Worm (Caenorhabditis elegans): Measurements from ENCODE around the gene srh-52.

srh-52 gene

DNA sequence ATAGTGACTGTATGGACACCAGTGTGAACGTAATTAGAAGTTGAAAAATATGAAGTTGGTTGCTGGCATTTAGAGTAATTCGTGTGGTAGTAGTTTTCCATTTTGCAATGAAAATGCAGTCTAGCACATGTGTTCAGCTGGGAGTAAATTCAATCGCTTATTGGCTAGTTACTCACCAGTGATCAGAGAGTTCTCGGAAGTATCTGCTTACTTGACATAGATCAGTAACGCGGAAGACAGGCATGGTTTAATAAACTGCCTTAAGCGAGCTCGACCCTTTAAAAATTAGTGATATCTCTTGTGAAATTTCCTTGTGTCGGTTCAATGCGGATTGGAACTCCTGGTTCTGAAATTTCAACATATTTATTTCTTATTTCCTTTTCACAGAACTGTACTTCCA lies at the start of gene srh-52:
Gene srh-52 (minus strand): TSS at position 101 of the 400 bp plus-strand sequence.
- no peak for TF ChIP-seq tlf-1 (GFP tag; optimal IDR thresholded peaks at IDR 0.05)
- no peak for TF ChIP-seq unc-62 (GFP tag; optimal IDR thresholded peaks at IDR 0.05)
- TF ChIP-seq Y56A3A.18 (GFP tag; IDR thresholded peaks at IDR 0.05), result no peak
- no peak for TF ChIP-seq ceh-100 (GFP tag; IDR thresholded peaks at IDR 0.05)
- no peak for TF ChIP-seq ztf-3 (GFP tag; optimal IDR thresholded peaks at IDR 0.05)
- no peak for TF ChIP-seq madf-10 (tag; optimal IDR thresholded peaks at IDR 0.05)
- TF ChIP-seq lir-1 (GFP tag; conservative IDR thresholded peaks at IDR 0.05), result no peak
- TF ChIP-seq Y67H2A.10 (GFP tag; conservative IDR thresholded peaks at IDR 0.05), result no peak
- no peak for TF ChIP-seq somi-1 (GFP tag; optimal IDR thresholded peaks at IDR 0.05)
- no peak for TF ChIP-seq B0336.3 (GFP tag; IDR thresholded peaks at IDR 0.05)
- TF ChIP-seq egrh-3 (GFP tag; IDR thresholded peaks at IDR 0.05), result no peak
- no peak for TF ChIP-seq F52B5.7 (tag; optimal IDR thresholded peaks at IDR 0.05)
- TF ChIP-seq nfyb-1 (GFP tag; IDR thresholded peaks at IDR 0.05), result no peak
- TF ChIP-seq akir-1 (GFP tag; optimal IDR thresholded peaks at IDR 0.05), result no peak
- no peak for TF ChIP-seq hlh-12 (tag; optimal IDR thresholded peaks at IDR 0.05)
- TF ChIP-seq hlh-26 (GFP tag; conservative IDR thresholded peaks at IDR 0.05), result no peak
- no peak for TF ChIP-seq lag-1 (GFP tag; IDR thresholded peaks at IDR 0.05)
- TF ChIP-seq gei-17 (GFP tag; optimal IDR thresholded peaks at IDR 0.05), result no peak
- no peak for TF ChIP-seq B0261.1 (tag; optimal IDR thresholded peaks at IDR 0.05)

DNA sequence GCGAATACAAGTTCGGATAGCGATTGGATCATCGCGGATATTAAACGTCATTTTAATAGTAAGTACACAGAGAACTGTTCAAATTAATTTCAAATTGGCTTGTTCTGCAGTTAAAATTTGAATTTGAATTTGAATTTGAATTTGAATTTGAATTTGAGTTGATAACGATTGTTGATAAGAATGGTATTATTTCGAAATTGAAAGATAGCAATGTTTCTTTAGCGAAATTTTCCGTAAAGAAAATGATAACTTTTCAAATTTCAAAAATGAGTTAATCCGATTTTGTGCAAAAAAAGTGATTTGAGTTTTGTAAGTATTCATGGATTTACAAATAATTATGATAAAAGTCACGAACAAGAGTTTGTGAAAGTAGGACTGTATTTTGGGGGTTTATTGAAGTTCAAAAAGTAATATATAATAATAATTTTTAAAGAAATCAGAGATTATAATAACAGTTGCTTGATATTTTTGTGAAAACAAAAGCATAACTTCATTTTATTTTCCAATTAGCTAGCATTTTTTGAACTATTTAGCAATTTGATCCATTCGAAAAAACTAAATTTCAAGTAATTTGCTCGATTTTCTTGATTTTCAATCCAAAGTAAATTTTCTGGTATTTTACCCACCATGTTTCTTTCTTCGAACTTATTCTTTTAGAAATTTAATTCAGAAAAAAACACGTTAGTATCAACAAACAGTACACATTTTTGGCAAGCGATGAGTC lies 49.4 kb upstream of the srh-52 start, which contains the start of gene Y36E3A.2:
Gene Y36E3A.2 (plus strand): TSS at position 674 of the 724 bp plus-strand sequence.
- TF ChIP-seq nhr-80 (tag; optimal IDR thresholded peaks at IDR 0.05) (peak; percentile 9), ceh-27 (GFP tag; optimal IDR thresholded peaks at IDR 0.05) (no peak), madf-10 (tag; optimal IDR thresholded peaks at IDR 0.05) (no peak)

DNA sequence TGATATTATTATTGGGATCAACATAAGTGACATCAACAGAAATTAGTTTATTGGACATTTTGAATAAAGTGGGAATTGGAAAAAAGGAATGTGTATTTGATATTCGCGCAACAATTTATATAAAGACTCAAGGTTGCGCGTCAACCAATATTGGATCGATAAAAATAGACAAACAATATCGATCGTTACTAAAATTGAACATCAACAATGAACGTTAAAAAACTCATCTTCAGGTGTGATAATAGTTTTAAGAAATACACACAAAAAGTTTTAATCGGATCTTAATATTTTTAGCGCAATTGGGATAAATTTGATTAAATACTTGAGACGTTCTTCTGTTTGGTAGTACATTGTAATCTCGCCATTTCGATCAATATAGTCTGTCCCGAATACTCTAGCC lies 47.5 kb upstream of the srh-52 start, which contains the start of gene fbxa-104:
Gene fbxa-104 (minus strand): TSS at position 83 of the 400 bp plus-strand sequence.
- no peak for TF ChIP-seq F52B5.7 (tag; optimal IDR thresholded peaks at IDR 0.05)
- TF ChIP-seq attf-6 (GFP tag; IDR thresholded peaks at IDR 0.05), result no peak
- no peak for TF ChIP-seq unc-62 (GFP tag; optimal IDR thresholded peaks at IDR 0.05)
- TF ChIP-seq hlh-26 (GFP tag; conservative IDR thresholded peaks at IDR 0.05), result no peak
- no peak for TF ChIP-seq ama-1 (optimal IDR thresholded peaks at IDR 0.05)
- no peak for TF ChIP-seq ama-1 (GFP tag; optimal IDR thresholded peaks at IDR 0.05)
- TF ChIP-seq bed-2 (GFP tag; IDR thresholded peaks at IDR 0.05), result no peak
- no peak for TF ChIP-seq repo-1 (tag; optimal IDR thresholded peaks at IDR 0.05)
- no peak for TF ChIP-seq madf-6 (GFP tag; IDR thresholded peaks at IDR 0.05)
- TF ChIP-seq F23B12.7 (tag; optimal IDR thresholded peaks at IDR 0.05; ENCODE audit: insufficient read depth), result no peak
- TF ChIP-seq tlf-1 (GFP tag; optimal IDR thresholded peaks at IDR 0.05), result no peak
- TF ChIP-seq him-1 (tag; optimal IDR thresholded peaks at IDR 0.05), result no peak
- no peak for TF ChIP-seq ceh-100 (GFP tag; IDR thresholded peaks at IDR 0.05)
- no peak for TF ChIP-seq let-607 (tag; optimal IDR thresholded peaks at IDR 0.05)
- no peak for TF ChIP-seq F57C9.4 (tag; optimal IDR thresholded peaks at IDR 0.05)
- no peak for TF ChIP-seq athp-1 (tag; optimal IDR thresholded peaks at IDR 0.05)
- no peak for TF ChIP-seq die-1 (tag; optimal IDR thresholded peaks at IDR 0.05)

DNA sequence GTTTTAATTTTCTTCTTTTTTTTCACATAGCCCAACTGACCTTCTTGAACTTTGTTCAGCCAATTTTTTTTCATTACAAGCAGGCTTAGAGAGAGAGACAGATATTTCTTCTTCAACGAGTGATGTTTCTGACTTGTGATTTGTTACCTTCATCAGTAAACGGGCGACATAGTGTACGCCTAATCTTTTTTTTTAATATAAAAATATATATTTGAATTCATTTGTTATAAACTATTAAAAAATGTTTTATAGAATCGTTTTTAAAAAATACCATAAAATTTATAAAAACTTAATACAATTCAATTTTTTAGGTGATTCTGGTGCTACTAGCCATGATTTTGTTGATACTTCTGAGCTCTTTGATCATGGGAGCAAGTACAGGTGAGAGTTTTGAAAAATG lies 41.7 kb upstream of the srh-52 start, which contains the start of gene T06E6.10:
Gene T06E6.10 (plus strand): TSS at position 301 of the 400 bp plus-strand sequence.
- TF ChIP-seq F57C9.4 (tag; optimal IDR thresholded peaks at IDR 0.05) (no peak), F37B4.10 (GFP tag; IDR thresholded peaks at IDR 0.05) (no peak), mxl-1 (tag; optimal IDR thresholded peaks at IDR 0.05) (no peak), sptf-2 (GFP tag; optimal IDR thresholded peaks at IDR 0.05) (no peak), hsf-1 (GFP tag; IDR thresholded peaks at IDR 0.05) (no peak), F57A8.1 (GFP tag; optimal IDR thresholded peaks at IDR 0.05) (no peak), nhr-80 (tag; optimal IDR thresholded peaks at IDR 0.05) (no peak)

Measured in whole organism, young adult.